Fruit fly (Drosophila melanogaster): ENCODE measurements around the gene mthl7.

mthl7 gene

DNA sequence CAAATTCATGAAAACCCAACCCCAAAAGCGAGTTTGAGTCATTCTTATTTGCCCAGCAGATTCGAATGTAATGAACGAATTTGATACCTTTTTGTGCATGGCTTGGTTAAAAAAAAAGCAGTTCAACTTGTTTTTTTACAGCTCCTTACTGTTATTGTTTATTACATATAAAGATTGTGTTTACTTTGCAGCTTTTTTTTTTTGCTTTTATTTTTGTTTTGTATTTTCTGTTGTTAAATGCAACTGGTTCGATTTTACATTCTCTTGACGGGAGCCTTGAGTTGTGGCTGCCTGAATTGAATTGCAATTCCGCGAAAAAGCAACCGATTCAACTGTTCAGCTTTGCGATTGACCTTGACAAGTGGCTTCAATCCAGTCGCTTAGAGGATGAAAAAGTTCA lies 25.8 kb downstream of the mthl7 start:
- TF ChIP-seq Dip3 (GFP tag; optimal IDR thresholded peaks at IDR 0.05) (no peak), CG11723 (GFP tag; optimal IDR thresholded peaks at IDR 0.05) (no peak), nom (GFP tag; optimal IDR thresholded peaks at IDR 0.05) (peak; percentile 62)

DNA sequence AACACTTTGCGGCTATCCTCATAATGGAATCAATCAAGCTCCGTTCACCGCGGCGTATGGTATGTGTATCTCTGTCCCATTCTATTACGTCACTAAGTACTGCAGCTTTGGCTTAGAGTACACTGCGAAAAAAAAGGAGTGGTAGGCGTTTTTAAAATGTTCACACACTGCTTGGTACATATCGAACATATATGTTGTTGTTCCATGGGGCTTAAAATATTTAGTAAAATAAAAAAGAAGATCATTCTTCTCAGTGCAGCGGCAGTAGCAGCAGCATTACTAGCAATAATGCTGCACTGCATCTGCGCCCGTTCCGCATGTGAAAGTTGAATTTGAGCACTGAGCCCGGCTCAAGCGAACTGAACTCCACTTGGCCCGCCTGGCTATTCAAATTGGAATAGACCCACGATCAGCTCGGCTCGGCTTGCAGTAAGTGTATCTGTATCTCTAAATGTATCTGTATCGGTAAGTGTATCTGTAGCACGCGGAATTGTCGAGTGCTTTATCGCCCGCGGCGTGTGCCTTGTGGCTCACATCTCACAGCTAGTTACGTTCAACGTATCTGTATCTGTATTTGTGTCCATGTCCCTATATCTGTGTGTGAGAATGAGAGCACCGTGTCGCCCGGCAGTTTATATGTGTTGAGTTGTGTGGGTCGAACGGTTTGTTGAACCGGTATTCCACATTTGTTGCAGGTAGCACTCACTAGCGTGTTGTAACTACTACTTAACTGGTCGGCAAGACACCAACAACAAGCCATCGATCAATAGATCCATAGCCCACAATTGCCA lies 26.9 kb downstream of the mthl7 start:
- peak in 1 of 2 experiments; percentile 62 for TF ChIP-seq eve (GFP tag; optimal IDR thresholded peaks at IDR 0.05)
- no peak for TF ChIP-seq gt (GFP tag; IDR thresholded peaks at IDR 0.05)
- peak; percentile 72; the same call in 1 of the 2 replicates for TF ChIP-seq H2.0 (GFP tag; IDR thresholded peaks at IDR 0.05)
- peak; percentile 67 for TF ChIP-seq dysf (GFP tag; IDR thresholded peaks at IDR 0.05)
- TF ChIP-seq ssp (GFP tag; IDR thresholded peaks at IDR 0.05) = peak; percentile 33; the same call in 1 of the 2 replicates
- no peak for TF ChIP-seq unc-4 (GFP tag; IDR thresholded peaks at IDR 0.05; ENCODE audit: partially characterized antibody)
- TF ChIP-seq ham (GFP tag; IDR thresholded peaks at IDR 0.05) = no peak
- no peak for TF ChIP-seq Sry-β (GFP tag; optimal IDR thresholded peaks at IDR 0.05)
- TF ChIP-seq Bgb (GFP tag; IDR thresholded peaks at IDR 0.05; ENCODE audit: partially characterized antibody) = no peak
- TF ChIP-seq Side (GFP tag; optimal IDR thresholded peaks at IDR 0.05) = peak; percentile 26
- peak; percentile 29; the same call in 1 of the 2 replicates for TF ChIP-seq ara (GFP tag; IDR thresholded peaks at IDR 0.05)
- peak; percentile 75 for TF ChIP-seq vvl (GFP tag; IDR thresholded peaks at IDR 0.05)
- no peak for TF ChIP-seq pho (GFP tag; optimal IDR thresholded peaks at IDR 0.05)
- TF ChIP-seq lov (optimal IDR thresholded peaks at IDR 0.05) = no peak
- TF ChIP-seq lov (GFP tag; IDR thresholded peaks at IDR 0.05) = peak; percentile 73; the same call in 1 of the 3 replicates
- TF ChIP-seq gro (GFP tag; optimal IDR thresholded peaks at IDR 0.05) = no peak
- TF ChIP-seq ci (GFP tag; IDR thresholded peaks at IDR 0.05) = peak; percentile 91
- TF ChIP-seq CG30431 (GFP tag; optimal IDR thresholded peaks at IDR 0.05) = no peak
- TF ChIP-seq bsh (GFP tag; optimal IDR thresholded peaks at IDR 0.05) = peak; percentile 65 to 69
- TF ChIP-seq CG1602 (GFP tag; optimal IDR thresholded peaks at IDR 0.05) = peak; percentile 41
- no peak for TF ChIP-seq CG4282 (GFP tag; optimal IDR thresholded peaks at IDR 0.05)
- TF ChIP-seq Atf-2 (GFP tag; optimal IDR thresholded peaks at IDR 0.05) = peak; percentile 37
- no peak for TF ChIP-seq Trl (optimal IDR thresholded peaks at IDR 0.05)
- TF ChIP-seq Trl (GFP tag; optimal IDR thresholded peaks at IDR 0.05) = no peak
- TF ChIP-seq CG11560 (tag; IDR thresholded peaks at IDR 0.05) = no peak
- TF ChIP-seq MTF-1 (GFP tag; optimal IDR thresholded peaks at IDR 0.05; ENCODE audit: borderline replicate concordance) = no peak
- no peak for TF ChIP-seq ftz-f1 (GFP tag; optimal IDR thresholded peaks at IDR 0.05)
- peak; percentile 7 for TF ChIP-seq Sry-δ (GFP tag; optimal IDR thresholded peaks at IDR 0.05)
- no peak for TF ChIP-seq wdn (GFP tag; IDR thresholded peaks at IDR 0.05)
- peak; percentile 60; the same call in 2 of the 3 replicates for TF ChIP-seq Optix (GFP tag; IDR thresholded peaks at IDR 0.05)
- no peak for TF ChIP-seq CG3163 (GFP tag; optimal IDR thresholded peaks at IDR 0.05)
- TF ChIP-seq CG1603 (tag; optimal IDR thresholded peaks at IDR 0.05) = peak; percentile 63
- no peak for TF ChIP-seq trem (tag; optimal IDR thresholded peaks at IDR 0.05)
- peak; percentile 27 for TF ChIP-seq jumu (GFP tag; optimal IDR thresholded peaks at IDR 0.05)
- peak; percentile 41 for TF ChIP-seq CG18262 (tag; optimal IDR thresholded peaks at IDR 0.05)
- no peak for TF ChIP-seq CG11456 (GFP tag; IDR thresholded peaks at IDR 0.05)
- TF ChIP-seq kay (GFP tag; optimal IDR thresholded peaks at IDR 0.05) = no peak
- no peak for TF ChIP-seq gsb (GFP tag; IDR thresholded peaks at IDR 0.05)
- no peak; the same call in 1 of the 2 replicates for TF ChIP-seq CG43689 (GFP tag; IDR thresholded peaks at IDR 0.05)
- peak; percentile 57 for TF ChIP-seq CG14050 (GFP tag; IDR thresholded peaks at IDR 0.05)
- TF ChIP-seq CG4360 (GFP tag; IDR thresholded peaks at IDR 0.05) = peak; percentile 27; the same call in 1 of the 2 replicates
- no peak for TF ChIP-seq fd64A (GFP tag; optimal IDR thresholded peaks at IDR 0.05)
- peak; percentile 92 for TF ChIP-seq sens (GFP tag)
- TF ChIP-seq ro (GFP tag; IDR thresholded peaks at IDR 0.05) = no peak
- peak; percentile 52; the same call in 1 of the 2 replicates for TF ChIP-seq CG5953 (GFP tag; IDR thresholded peaks at IDR 0.05)
- peak; percentile 59 for TF ChIP-seq CG2875 (GFP tag; optimal IDR thresholded peaks at IDR 0.05)
